Fruit fly (Drosophila melanogaster) whole organism, embryonic: Measurements from ENCODE around the gene PlexA.
A peak's percentile ranks its signal among the peaks of the same experiment; 100 is the strongest.

Source experiments
- Abd-B ChIP-seq: fragments of 200-800 bp; sonication (Bioruptor generic); optimal IDR thresholded peaks from 2 replicates; lab custom pipeline; 2018; ENCODE audit warnings: missing biosample characterization, mild to moderate bottlenecking, missing genetic modification characterization, moderate library complexity
- Aef1 ChIP-seq: fragments of 200-800 bp; sonication (Bioruptor generic); IDR thresholded peaks from 3 replicates; pipeline ENCODE4 v1.3.6; 2022; ENCODE audit warnings: missing biosample characterization, missing genetic modification characterization
- B-H1 ChIP-seq: fragments of 200-800 bp; sonication (Bioruptor generic); IDR thresholded peaks from 3 replicates; pipeline ENCODE4 v1.3.6; 2022; ENCODE audit warnings: missing biosample characterization, missing genetic modification characterization
- Bgb ChIP-seq: fragments of 200-800 bp; sonication (Bioruptor generic); IDR thresholded peaks from 2 replicates; pipeline ENCODE4 v1.3.6; 2022; ENCODE audit warnings: missing biosample characterization, missing genetic modification characterization; ENCODE audit not compliant: partially characterized antibody
- CG10267 ChIP-seq: fragments of 200-800 bp; sonication (Bioruptor generic); optimal IDR thresholded peaks from 2 replicates; lab custom pipeline; 2018; ENCODE audit warnings: missing biosample characterization, mild to moderate bottlenecking, missing genetic modification characterization, moderate library complexity
- CG10543 ChIP-seq: fragments of 200-800 bp; sonication (Bioruptor generic); optimal IDR thresholded peaks from 3 replicates; lab custom pipeline; 2017; ENCODE audit warnings: missing biosample characterization, mild to moderate bottlenecking, missing genetic modification characterization, moderate library complexity
- CG11085 ChIP-seq: fragments of 200-800 bp; sonication (Bioruptor generic); IDR thresholded peaks from 2 replicates; pipeline ENCODE4 v1.3.6; 2022; ENCODE audit warnings: missing biosample characterization, missing genetic modification characterization
- CG11723 ChIP-seq: fragments of 200-800 bp; sonication (Bioruptor generic); optimal IDR thresholded peaks from 2 replicates; lab custom pipeline; 2017; ENCODE audit warnings: missing biosample characterization, mild to moderate bottlenecking, missing genetic modification characterization
- CG17186 ChIP-seq: fragments of 200-800 bp; sonication (Bioruptor generic); optimal IDR thresholded peaks from 3 replicates; lab custom pipeline; 2017; ENCODE audit warnings: missing biosample characterization, missing genetic modification reagents, missing genetic modification characterization
- CG18011 ChIP-seq: fragments of 200-800 bp; sonication (Bioruptor generic); optimal IDR thresholded peaks from 2 replicates; lab custom pipeline; 2017; ENCODE audit warnings: missing biosample characterization, missing genetic modification characterization, mild to moderate bottlenecking, moderate library complexity, missing genotype
- CG18599 ChIP-seq: fragments of 200-800 bp; sonication (Bioruptor generic); optimal IDR thresholded peaks from 3 replicates; lab custom pipeline; 2017; ENCODE audit warnings: missing biosample characterization, missing genetic modification characterization, mild to moderate bottlenecking, moderate library complexity, missing genetic modification reagents
- CG3281 ChIP-seq: fragments of 200-800 bp; sonication (Bioruptor generic); optimal IDR thresholded peaks from 3 replicates; lab custom pipeline; 2017; ENCODE audit warnings: missing biosample characterization, mild to moderate bottlenecking, missing genetic modification characterization
- CG34224 ChIP-seq: fragments of 200-800 bp; sonication (Bioruptor generic); IDR thresholded peaks from 3 replicates; pipeline ENCODE4 v1.3.6; 2022; ENCODE audit warnings: missing biosample characterization, missing genetic modification characterization; ENCODE audit not compliant: partially characterized antibody
- CG6175 ChIP-seq: fragments of 200-800 bp; sonication (Bioruptor generic); IDR thresholded peaks from 3 replicates; pipeline ENCODE4 v1.3.6; 2022; ENCODE audit warnings: missing biosample characterization, missing genetic modification characterization
- CG6272 ChIP-seq: fragments of 200-800 bp; sonication (Bioruptor generic); IDR thresholded peaks from 2 replicates; pipeline ENCODE4 v1.3.6; 2022; ENCODE audit warnings: missing biosample characterization, missing genetic modification characterization
- CG7372 ChIP-seq: fragments of 200-800 bp; sonication (Bioruptor generic); IDR thresholded peaks from 2 replicates; pipeline ENCODE4 v1.3.6; 2022; ENCODE audit warnings: missing biosample characterization, missing genetic modification characterization
- CG7963 ChIP-seq: fragments of 200-800 bp; sonication (Bioruptor generic); IDR thresholded peaks from 3 replicates; pipeline ENCODE4 v1.3.6; 2022; ENCODE audit warnings: missing biosample characterization, missing genetic modification characterization; ENCODE audit not compliant: partially characterized antibody
- CG8478 ChIP-seq: fragments of >200 bp; optimal IDR thresholded peaks from 2 replicates; lab custom pipeline; 2018
- Dad ChIP-seq: fragments of 200-800 bp; sonication (Bioruptor generic); optimal IDR thresholded peaks from 3 replicates; lab custom pipeline; 2016; ENCODE audit warnings: missing biosample characterization, missing genetic modification characterization
- Doc2 ChIP-seq: fragments of 200-800 bp; sonication (Bioruptor generic); IDR thresholded peaks from 2 replicates; pipeline ENCODE4 v1.3.6; 2022; ENCODE audit warnings: missing biosample characterization, missing genetic modification characterization
- Dp ChIP-seq: fragments of 200-800 bp; sonication (Bioruptor generic); optimal IDR thresholded peaks from 2 replicates; lab custom pipeline; 2018; ENCODE audit warnings: missing biosample characterization, mild to moderate bottlenecking, missing genetic modification characterization, moderate library complexity
- Elba2 ChIP-seq: fragments of 200-800 bp; sonication (Bioruptor generic); optimal IDR thresholded peaks from 3 replicates; lab custom pipeline; 2016; ENCODE audit warnings: missing biosample characterization, missing genetic modification characterization
- Fer1 ChIP-seq: fragments of 200-800 bp; sonication (Bioruptor generic); optimal IDR thresholded peaks from 2 replicates; lab custom pipeline; 2017; ENCODE audit warnings: missing biosample characterization, mild to moderate bottlenecking, missing genetic modification characterization
- HLH54F ChIP-seq: fragments of 200-800 bp; sonication (Bioruptor generic); optimal IDR thresholded peaks from 3 replicates; lab custom pipeline; 2016; ENCODE audit warnings: missing biosample characterization, missing genetic modification characterization
- Lpt ChIP-seq: fragments of >200 bp; optimal IDR thresholded peaks from 2 replicates; lab custom pipeline; 2018; ENCODE audit warnings: missing biosample characterization, missing genetic modification characterization
- MBD-R2 ChIP-seq: fragments of 200-800 bp; sonication (Bioruptor generic); IDR thresholded peaks from 2 replicates; pipeline ENCODE4 v1.3.6; 2022; ENCODE audit warnings: missing biosample characterization, missing genetic modification characterization
- Nf-YC ChIP-seq: fragments of 200-800 bp; optimal IDR thresholded peaks from 3 replicates; lab custom pipeline; 2019; ENCODE audit warnings: missing biosample characterization, mild to moderate bottlenecking, missing genetic modification characterization, moderate library complexity
- Ssrp ChIP-seq: fragments of 200-800 bp; sonication (Bioruptor generic); optimal IDR thresholded peaks from 2 replicates; lab custom pipeline; 2018; ENCODE audit warnings: missing biosample characterization, mild to moderate bottlenecking, missing genetic modification characterization, moderate library complexity
- Tbp ChIP-seq: fragments of >200 bp; optimal IDR thresholded peaks from 2 replicates; lab custom pipeline; 2018; ENCODE audit warnings: missing biosample characterization, missing genetic modification characterization
- Trl ChIP-seq, 3 experiments: fragments of >200 bp in 2 of 3; fragments of 200-800 bp in 1 of 3; sonication (Bioruptor generic) in 1 of 3; optimal IDR thresholded peaks; 2 replicates in 1 of 3; 3 replicates in 2 of 3; lab custom pipeline; 2016 to 2017; ENCODE audit warnings: missing biosample characterization in 1 of 3, missing genetic modification characterization in 1 of 3
- Vsx1 ChIP-seq: fragments of 200-800 bp; sonication (Bioruptor generic); optimal IDR thresholded peaks from 2 replicates; lab custom pipeline; 2017; ENCODE audit warnings: missing biosample characterization, mild to moderate bottlenecking, missing genetic modification characterization, missing genetic modification reagents
- ap ChIP-seq: fragments of 200-800 bp; sonication (Bioruptor generic); IDR thresholded peaks from 2 replicates; pipeline ENCODE4 v1.3.6; 2022; ENCODE audit warnings: missing biosample characterization, missing genetic modification characterization
- ash1 ChIP-seq: fragments of 200-800 bp; sonication (Bioruptor generic); optimal IDR thresholded peaks from 2 replicates; lab custom pipeline; 2018; ENCODE audit warnings: missing biosample characterization, mild to moderate bottlenecking, missing genetic modification characterization
- ato ChIP-seq: fragments of 200-800 bp; sonication (Bioruptor generic); IDR thresholded peaks from 2 replicates; pipeline ENCODE4 v1.3.6; 2022; ENCODE audit warnings: missing biosample characterization, missing genetic modification characterization; ENCODE audit not compliant: partially characterized antibody
- btn ChIP-seq: fragments of 200-800 bp; sonication (Bioruptor generic); optimal IDR thresholded peaks from 2 replicates; lab custom pipeline; 2016; ENCODE audit warnings: missing biosample characterization, missing genetic modification characterization
- ham ChIP-seq: fragments of 200-800 bp; sonication (Bioruptor generic); IDR thresholded peaks from 2 replicates; pipeline ENCODE4 v1.3.6; 2022; ENCODE audit warnings: missing biosample characterization, missing genetic modification characterization
- hth ChIP-seq: fragments of >200 bp; optimal IDR thresholded peaks from 2 replicates; lab custom pipeline; 2017; ENCODE audit warnings: inconsistent platforms
- insv ChIP-seq, 2 experiments: fragments of 200-800 bp; sonication (Bioruptor generic); optimal IDR thresholded peaks; 3 replicates each; lab custom pipeline; 2016 to 2018; ENCODE audit warnings: missing biosample characterization in 2 of 2, missing genetic modification characterization in 2 of 2
- jigr1 ChIP-seq: fragments of 200-800 bp; sonication (Bioruptor generic); IDR thresholded peaks from 3 replicates; pipeline ENCODE4 v1.3.6; 2022; ENCODE audit warnings: missing biosample characterization, missing genetic modification characterization
- knrl ChIP-seq: fragments of 200-800 bp; sonication (Bioruptor generic); IDR thresholded peaks from 3 replicates; pipeline ENCODE4 v1.3.6; 2022; ENCODE audit warnings: missing biosample characterization, missing genetic modification characterization; ENCODE audit not compliant: partially characterized antibody
- lola ChIP-seq, 3 experiments: fragments of >200 bp in 2 of 3; fragments of 200-800 bp in 1 of 3; sonication (Bioruptor generic) in 1 of 3; optimal IDR thresholded peaks; 2 replicates each; lab custom pipeline; 2017 to 2019; ENCODE audit warnings: missing biosample characterization in 3 of 3, missing genetic modification characterization in 3 of 3, mild to moderate bottlenecking in 1 of 3, moderate library complexity in 1 of 3
- mld ChIP-seq: fragments of 200-800 bp; sonication (Bioruptor generic); IDR thresholded peaks from 3 replicates; pipeline ENCODE4 v1.3.6; 2022; ENCODE audit warnings: missing biosample characterization, missing genetic modification characterization; ENCODE audit not compliant: partially characterized antibody
- row ChIP-seq: fragments of 200-800 bp; sonication (Bioruptor generic); IDR thresholded peaks from 3 replicates; pipeline ENCODE4 v1.3.6; 2022; ENCODE audit warnings: missing biosample characterization, missing genetic modification characterization
- run ChIP-seq: fragments of 200-800 bp; sonication (Bioruptor generic); optimal IDR thresholded peaks from 3 replicates; lab custom pipeline; 2018; ENCODE audit warnings: missing biosample characterization, mild to moderate bottlenecking, missing genetic modification characterization
- sisA ChIP-seq: fragments of 200-800 bp; sonication (Bioruptor generic); IDR thresholded peaks from 2 replicates; pipeline ENCODE4 v1.3.6; 2022; ENCODE audit warnings: missing biosample characterization, missing genetic modification characterization
- sr ChIP-seq: fragments of 200-800 bp; sonication (Bioruptor generic); IDR thresholded peaks from 3 replicates; pipeline ENCODE4 v1.3.6; 2022; ENCODE audit warnings: missing biosample characterization, missing genetic modification characterization
- sug ChIP-seq: fragments of 200-800 bp; optimal IDR thresholded peaks from 2 replicates; lab custom pipeline; 2019; ENCODE audit warnings: missing biosample characterization, mild to moderate bottlenecking, missing genetic modification characterization, moderate library complexity
- tup ChIP-seq: fragments of 200-800 bp; sonication (Bioruptor generic); optimal IDR thresholded peaks from 2 replicates; lab custom pipeline; 2016; ENCODE audit warnings: missing biosample characterization, mild to moderate bottlenecking, missing genetic modification characterization, moderate library complexity
- zf30C ChIP-seq: fragments of 200-800 bp; sonication (Bioruptor generic); optimal IDR thresholded peaks from 3 replicates; lab custom pipeline; 2018; ENCODE audit warnings: missing biosample characterization, mild to moderate bottlenecking, missing genetic modification characterization

Gene PlexA

DNA sequence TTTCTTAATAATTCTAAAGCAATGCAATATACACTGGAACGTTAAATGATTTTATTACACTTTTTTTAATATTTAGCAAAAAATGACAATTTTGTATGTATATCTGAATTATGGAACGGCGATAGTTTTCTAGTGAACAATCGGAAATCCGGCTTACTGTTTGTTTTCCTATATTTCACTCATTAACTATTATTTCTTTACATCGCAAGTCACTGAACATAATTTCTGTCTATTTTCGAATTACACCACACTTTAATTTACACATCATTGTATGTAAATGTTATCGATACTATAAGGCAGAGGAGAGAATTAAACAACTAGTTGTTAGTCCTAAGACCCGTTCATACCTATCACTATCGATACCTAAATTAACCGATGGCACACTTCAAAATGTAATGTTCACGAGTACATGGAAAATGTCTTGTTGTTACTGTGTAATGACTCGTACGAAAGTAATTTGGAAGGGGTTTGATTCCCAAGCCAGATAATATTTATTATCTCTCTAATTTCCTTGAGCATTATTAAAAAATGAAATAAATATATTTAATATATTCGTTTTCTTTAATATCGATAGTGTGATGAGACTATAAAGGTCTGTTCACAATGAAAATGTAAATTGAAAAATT, at the start of gene PlexA (continued):
- TF ChIP-seq Doc2 (GFP tag; lab: Robert Waterston, UW) = no peak
- peak; percentile 53; the same call in 1 of the 3 replicates for TF ChIP-seq mld (GFP tag; lab: Robert Waterston, UW)
- peak; percentile 55 for TF ChIP-seq CG3281 (GFP tag; lab: Kevin White, UChicago)
- TF ChIP-seq Bgb (GFP tag; lab: Robert Waterston, UW) = peak; percentile 73
- TF ChIP-seq Nf-YC (tag; lab: Kevin White, UChicago) = peak; percentile 69
- no peak for TF ChIP-seq Tbp
- no peak for TF ChIP-seq hth (lab: Kevin White, UChicago)
- peak; percentile 96 for TF ChIP-seq CG11723 (GFP tag; lab: Kevin White, UChicago)
- no peak for TF ChIP-seq tup (GFP tag; lab: Kevin White, UChicago)
- peak; percentile 69 for TF ChIP-seq CG10267 (tag; lab: Kevin White, UChicago)
- peak; percentile 72 for TF ChIP-seq HLH54F
- no peak for TF ChIP-seq Lpt
- peak; percentile 54; the same call in 1 of the 2 replicates for TF ChIP-seq ato (GFP tag; lab: Robert Waterston, UW)
- TF ChIP-seq sr (GFP tag; lab: Robert Waterston, UW) = no peak
- TF ChIP-seq Dp (GFP tag; lab: Kevin White, UChicago) = no peak
- no peak for TF ChIP-seq CG18599 (GFP tag; lab: Kevin White, UChicago)
- peak; percentile 89 for TF ChIP-seq ap (GFP tag; lab: Robert Waterston, UW)
- no peak for TF ChIP-seq Trl (optimal IDR thresholded peaks at IDR 0.05; lab: Kevin White, UChicago)
- TF ChIP-seq Trl (GFP tag; optimal IDR thresholded peaks at IDR 0.05; lab: Kevin White, UChicago) = peak; percentile 35
- TF ChIP-seq sug (tag; lab: Kevin White, UChicago) = peak; percentile 83
- peak; percentile 68; the same call in 2 of the 3 replicates for TF ChIP-seq CG7963 (GFP tag; lab: Robert Waterston, UW)
- TF ChIP-seq row (GFP tag; lab: Robert Waterston, UW) = peak; percentile 96
- no peak for TF ChIP-seq CG8478 (lab: Kevin White, UChicago)
- TF ChIP-seq Aef1 (GFP tag; lab: Robert Waterston, UW) = peak; percentile 96
- no peak for TF ChIP-seq btn (GFP tag; lab: Kevin White, UChicago)
- no peak for TF ChIP-seq run
- TF ChIP-seq Ssrp = peak; percentile 94
- peak; percentile 73 for TF ChIP-seq MBD-R2 (GFP tag; lab: Robert Waterston, UW)
- TF ChIP-seq CG6175 (GFP tag; lab: Robert Waterston, UW) = peak; percentile 88; the same call in 1 of the 3 replicates
- peak; percentile 91; the same call in 2 of the 3 replicates for TF ChIP-seq jigr1 (GFP tag; lab: Robert Waterston, UW)
- peak; percentile 43 for TF ChIP-seq CG10543
- peak; percentile 91 for TF ChIP-seq CG11085 (GFP tag; lab: Robert Waterston, UW)
- peak in 1 of 2 experiments; percentile 0 for TF ChIP-seq insv (GFP tag; optimal IDR thresholded peaks at IDR 0.05; lab: Kevin White, UChicago)
- TF ChIP-seq Elba2 (GFP tag; lab: Kevin White, UChicago) = peak; percentile 67
- TF ChIP-seq CG18011 = peak; percentile 13
- TF ChIP-seq B-H1 (GFP tag; lab: Robert Waterston, UW) = peak; percentile 94
- TF ChIP-seq Dad = no peak
- TF ChIP-seq sisA (GFP tag; lab: Robert Waterston, UW) = peak; percentile 94
- no peak for TF ChIP-seq Vsx1 (GFP tag; lab: Kevin White, UChicago)
- TF ChIP-seq Fer1 (GFP tag; lab: Kevin White, UChicago) = peak; percentile 13
- TF ChIP-seq CG34224 (GFP tag; lab: Robert Waterston, UW) = peak; percentile 28; the same call in 1 of the 3 replicates
- peak; percentile 84 for TF ChIP-seq knrl
- TF ChIP-seq CG6272 (GFP tag; lab: Robert Waterston, UW) = no peak; the same call in 1 of the 2 replicates
- no peak; the same call in 1 of the 2 replicates for TF ChIP-seq ham (GFP tag; lab: Robert Waterston, UW)
- TF ChIP-seq Abd-B (GFP tag; lab: Kevin White, UChicago) = peak; percentile 99
- peak; percentile 95 for TF ChIP-seq CG7372 (GFP tag; lab: Robert Waterston, UW)
- TF ChIP-seq CG17186 (GFP tag; lab: Kevin White, UChicago) = peak; percentile 39
- TF ChIP-seq ash1 (GFP tag; lab: Kevin White, UChicago) = no peak
- TF ChIP-seq lola (GFP tag; optimal IDR thresholded peaks at IDR 0.05; lab: Kevin White, UChicago) = peak in 2 of 3 experiments; percentile 76 to 83
- TF ChIP-seq zf30C = no peak
